Fruit fly (Drosophila melanogaster) S2 (cell line): Measurements from ENCODE around the gene Mst27D.

Experiments
- CG8478 ChIP-seq: fragments of >200 bp; optimal IDR thresholded peaks from 2 replicates; lab custom pipeline; 2018
- CTCF ChIP-seq, 2 experiments: fragments of >200 bp; optimal IDR thresholded peaks; 2 replicates each; lab custom pipeline; 2018

DNA sequence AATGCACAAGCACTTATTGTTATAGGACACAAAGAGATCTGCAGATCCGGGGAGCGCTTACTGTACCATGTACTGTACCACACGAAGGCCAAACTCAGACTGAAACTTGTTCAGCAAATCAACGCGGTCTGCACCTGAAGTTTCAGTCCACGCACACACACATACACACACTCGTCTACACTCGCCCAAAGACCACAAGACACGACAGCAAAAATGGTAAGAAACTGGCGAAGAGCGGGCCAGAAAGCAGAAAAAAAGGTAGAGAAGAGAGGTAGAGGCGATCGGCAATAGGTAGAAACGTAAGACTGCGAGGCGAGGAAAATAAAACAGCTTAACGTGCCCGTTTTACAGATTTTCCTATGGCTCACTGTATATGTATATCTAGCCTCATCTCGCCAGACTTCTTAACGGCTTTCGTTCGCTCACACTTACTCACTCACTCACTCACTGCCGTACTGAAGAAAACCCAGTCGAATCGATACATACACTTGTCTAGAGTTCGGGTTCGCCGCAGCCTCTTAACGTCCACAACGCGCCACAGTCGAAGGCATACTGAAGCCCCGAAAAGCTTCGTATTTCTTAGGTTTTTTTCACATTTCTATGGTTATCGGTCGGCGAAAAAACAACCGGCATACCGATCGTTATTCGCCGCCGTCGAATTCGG lies 50.7 kb downstream of the Mst27D start, which contains the start of gene uif:
- TF ChIP-seq CG8478 (lab: Kevin White, UChicago) (no peak), CTCF (optimal IDR thresholded peaks at IDR 0.05; lab: Kevin White, UChicago) (no peak)
